Fruit fly (Drosophila melanogaster) whole organism, adult: Measurements from ENCODE around the gene CG31516.

ENCODE experiments used
- CG11617 ChIP-seq: fragments of 200-800 bp; sonication (Bioruptor generic); optimal IDR thresholded peaks from 2 replicates; lab custom pipeline; 2017; ENCODE audit warnings: mild to moderate bottlenecking, missing biosample characterization, missing genetic modification reagents, missing genetic modification characterization
- CG12768 ChIP-seq: fragments of 200-800 bp; sonication (Bioruptor generic); optimal IDR thresholded peaks from 2 replicates; lab custom pipeline; 2017; ENCODE audit warnings: missing biosample characterization, missing genetic modification characterization, mild to moderate bottlenecking, moderate library complexity, missing genetic modification reagents
- CG14711 ChIP-seq: fragments of 200-800 bp; sonication (Bioruptor generic); optimal IDR thresholded peaks from 2 replicates; lab custom pipeline; 2018; ENCODE audit warnings: missing biosample characterization, mild to moderate bottlenecking, missing genetic modification characterization, moderate library complexity
- CG1620 ChIP-seq: fragments of 200-800 bp; sonication (Bioruptor generic); optimal IDR thresholded peaks from 2 replicates; lab custom pipeline; 2016; ENCODE audit warnings: missing biosample characterization, missing genetic modification characterization
- CG33017 ChIP-seq: fragments of 200-800 bp; sonication (Bioruptor generic); optimal IDR thresholded peaks from 2 replicates; lab custom pipeline; 2018; ENCODE audit warnings: missing biosample characterization, mild to moderate bottlenecking, missing genetic modification characterization, moderate library complexity
- CG5204 ChIP-seq: fragments of 200-800 bp; sonication (Bioruptor generic); optimal IDR thresholded peaks from 2 replicates; lab custom pipeline; 2016; ENCODE audit warnings: missing biosample characterization, missing genetic modification characterization
- CG7101 ChIP-seq: fragments of 200-800 bp; sonication (Bioruptor generic); optimal IDR thresholded peaks from 2 replicates; lab custom pipeline; 2018; ENCODE audit warnings: missing biosample characterization, mild to moderate bottlenecking, missing genetic modification characterization, moderate library complexity
- bab1 ChIP-seq: fragments of 200-800 bp; sonication (Bioruptor generic); optimal IDR thresholded peaks from 3 replicates; lab custom pipeline; 2019; ENCODE audit warnings: missing biosample characterization, mild to moderate bottlenecking, missing genetic modification characterization, moderate library complexity
- cic ChIP-seq: fragments of 200-800 bp; sonication (Bioruptor generic); optimal IDR thresholded peaks from 2 replicates; lab custom pipeline; 2017; ENCODE audit warnings: missing biosample characterization, mild to moderate bottlenecking, missing genetic modification characterization, moderate library complexity
- cnc ChIP-seq, 2 experiments: fragments of >200 bp; optimal IDR thresholded peaks; 2 replicates each; lab custom pipeline; 2017
- kay ChIP-seq: fragments of 200-800 bp; sonication (Bioruptor generic); peaks from one replicate; lab custom pipeline; 2016; ENCODE audit warnings: missing biosample characterization, missing genetic modification characterization, borderline replicate concordance
- pad ChIP-seq: fragments of 200-800 bp; sonication (Bioruptor generic); optimal IDR thresholded peaks from 3 replicates; lab custom pipeline; 2017; ENCODE audit warnings: missing biosample characterization, missing genetic modification characterization, mild to moderate bottlenecking, moderate library complexity, missing genetic modification reagents
- tj ChIP-seq: fragments of 200-800 bp; sonication (Bioruptor generic); optimal IDR thresholded peaks from 3 replicates; lab custom pipeline; 2017; ENCODE audit warnings: missing biosample characterization, mild to moderate bottlenecking, missing genetic modification characterization, moderate library complexity
- toe ChIP-seq: fragments of 200-800 bp; sonication (Bioruptor generic); optimal IDR thresholded peaks from 2 replicates; lab custom pipeline; 2016; ENCODE audit warnings: missing biosample characterization, missing genetic modification characterization

DNA sequence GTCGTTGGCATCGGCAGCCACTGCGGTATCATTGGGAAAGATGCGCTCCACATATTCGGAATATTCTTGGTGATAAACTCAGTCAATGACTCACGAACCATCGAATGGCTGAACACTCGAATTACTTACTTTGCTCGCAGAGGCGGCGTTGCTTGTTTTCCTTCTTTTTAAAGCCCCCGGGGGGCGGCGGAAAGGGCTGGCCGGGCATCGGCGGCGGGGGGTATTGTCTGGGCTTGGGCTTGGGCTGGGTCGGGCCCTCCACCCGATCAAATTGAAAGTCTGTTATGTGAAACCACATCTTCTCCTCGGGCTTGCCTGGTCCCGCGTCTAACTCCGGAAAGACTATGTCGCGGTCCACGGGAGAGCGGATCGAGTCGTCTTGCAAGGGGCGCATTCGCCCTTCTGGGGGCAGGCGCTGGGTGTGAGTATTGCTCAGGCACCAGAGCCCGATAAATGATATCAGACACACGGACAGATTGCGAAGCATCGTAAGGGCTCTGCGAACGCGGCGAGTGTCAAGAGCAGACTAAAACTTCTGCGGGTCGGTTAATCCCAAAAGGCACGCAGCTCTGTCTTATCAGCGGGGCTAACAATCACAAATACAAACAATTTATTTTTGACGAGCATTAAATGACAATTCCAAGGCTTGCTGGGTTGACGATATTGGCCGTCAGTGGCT, 22.4 kb upstream of the CG31516 start, which contains the start of gene CG14642:
- TF ChIP-seq CG14711 (tag; lab: Kevin White, UChicago) (no peak), bab1 (GFP tag; lab: Kevin White, UChicago) (no peak), CG5204 (GFP tag; lab: Kevin White, UChicago) (no peak), pad (GFP tag; lab: Kevin White, UChicago) (no peak), cnc (optimal IDR thresholded peaks at IDR 0.05; lab: Kevin White, UChicago) (no peak), kay (GFP tag; lab: Kevin White, UChicago) (no peak), toe (GFP tag; lab: Kevin White, UChicago) (no peak), CG12768 (no peak), CG33017 (no peak), CG1620 (no peak), CG7101 (tag; lab: Kevin White, UChicago) (no peak), tj (GFP tag; lab: Kevin White, UChicago) (no peak), cic (GFP tag; lab: Kevin White, UChicago) (no peak), CG11617 (GFP tag; lab: Kevin White, UChicago) (no peak)
